Worm (Caenorhabditis elegans) whole organism, early embryonic: ENCODE data around the gene B0464.9.

Source experiments
- B0310.2 ChIP-seq: sonication (generic microtip); optimal IDR thresholded peaks from 2 replicates; lab custom pipeline; 2016; ENCODE audit warnings: mild to moderate bottlenecking, missing genetic modification characterization, missing compliant biosample characterization
- F13C5.2 ChIP-seq: sonication (generic microtip); optimal IDR thresholded peaks from 2 replicates; lab custom pipeline; 2017; ENCODE audit warnings: mild to moderate bottlenecking, missing genetic modification characterization, inconsistent platforms, missing compliant biosample characterization
- aly-1 ChIP-seq: sonication (generic microtip); optimal IDR thresholded peaks from 2 replicates; lab custom pipeline; 2016; ENCODE audit warnings: missing genetic modification characterization, missing compliant biosample characterization
- ama-1 ChIP-seq: fragments of 150-350 bp; optimal IDR thresholded peaks from 2 replicates; lab custom pipeline; 2014
- ceh-13 ChIP-seq: fragments of 200-800 bp; sonication (Bioruptor generic); optimal IDR thresholded peaks from 2 replicates; lab custom pipeline; 2018; ENCODE audit warnings: mild to moderate bottlenecking, missing genetic modification characterization, missing compliant biosample characterization
- ceh-36 ChIP-seq: sonication (generic microtip); optimal IDR thresholded peaks from 2 replicates; lab custom pipeline; 2016; ENCODE audit warnings: missing genetic modification characterization, inconsistent platforms, missing compliant biosample characterization
- ets-7 ChIP-seq: sonication (generic microtip); optimal IDR thresholded peaks from 2 replicates; lab custom pipeline; 2016; ENCODE audit warnings: missing genotype, missing genetic modification characterization, missing compliant biosample characterization
- flt-1 ChIP-seq: fragments of 200-800 bp; sonication (Bioruptor generic); IDR thresholded peaks from 2 replicates; pipeline ENCODE4 v1.3.6; 2022; ENCODE audit warnings: missing genetic modification characterization, missing compliant biosample characterization
- hmbx-1 ChIP-seq: sonication (generic microtip); optimal IDR thresholded peaks from 2 replicates; lab custom pipeline; 2016; ENCODE audit warnings: mild to moderate bottlenecking, missing genetic modification characterization, missing compliant biosample characterization
- hmg-4 ChIP-seq: fragments of 200-800 bp; sonication (Bioruptor generic); optimal IDR thresholded peaks from 2 replicates; lab custom pipeline; 2018; ENCODE audit warnings: mild to moderate bottlenecking, missing genetic modification characterization, missing compliant biosample characterization
- hnd-1 ChIP-seq: sonication (generic microtip); optimal IDR thresholded peaks from 2 replicates; lab custom pipeline; 2016; ENCODE audit warnings: missing genetic modification characterization, missing compliant biosample characterization
- pes-1 ChIP-seq: fragments of 200-800 bp; sonication (Bioruptor generic); IDR thresholded peaks from 2 replicates; pipeline ENCODE4 v1.3.6; 2022; ENCODE audit warnings: missing genetic modification reagents, missing genetic modification characterization, missing compliant biosample characterization
- scrt-1 ChIP-seq: fragments of 200-800 bp; sonication (Bioruptor generic); IDR thresholded peaks from 2 replicates; pipeline ENCODE4 v1.3.6; 2022; ENCODE audit warnings: missing genetic modification characterization, missing compliant biosample characterization
- sea-1 ChIP-seq: fragments of 200-800 bp; sonication (Bioruptor generic); conservative IDR thresholded peaks from 2 replicates; pipeline ENCODE4 v1.3.6; 2022; ENCODE audit warnings: missing genetic modification characterization, missing compliant biosample characterization
- tbx-11 ChIP-seq: fragments of 200-800 bp; sonication (Bioruptor generic); IDR thresholded peaks from 2 replicates; pipeline ENCODE4 v1.3.6; 2022; ENCODE audit warnings: missing genetic modification characterization, missing compliant biosample characterization
- tbx-37 ChIP-seq: fragments of 200-800 bp; sonication (Bioruptor generic); conservative IDR thresholded peaks from 2 replicates; pipeline ENCODE4 v1.3.6; 2022; ENCODE audit warnings: missing genetic modification reagents, missing genetic modification characterization, missing compliant biosample characterization
- tra-4 ChIP-seq: sonication (generic microtip); optimal IDR thresholded peaks from 2 replicates; lab custom pipeline; 2017; ENCODE audit warnings: missing genetic modification characterization, missing compliant biosample characterization

The B0464.9 gene

ce11 chrIII:9487454-9487853 lies 21.9 kb downstream of the B0464.9 start:
- TF ChIP-seq pes-1: no peak
- no peak for TF ChIP-seq ceh-13
- no peak for TF ChIP-seq flt-1 (GFP tag; lab: Robert Waterston, UW)
- no peak for TF ChIP-seq tra-4 (tag; lab: Kevin White, UChicago)
- no peak for TF ChIP-seq aly-1
- TF ChIP-seq F13C5.2 (tag; lab: Kevin White, UChicago): no peak

ce11 chrIII:9488027-9488426 lies 22.5 kb downstream of the B0464.9 start:
- TF ChIP-seq ama-1 (lab: Kevin White, UChicago): no peak
- no peak for TF ChIP-seq aly-1
- no peak for TF ChIP-seq ceh-36 (tag; lab: Kevin White, UChicago)
- no peak for TF ChIP-seq scrt-1
- no peak for TF ChIP-seq sea-1 (GFP tag; lab: Robert Waterston, UW)
- no peak for TF ChIP-seq tbx-37 (GFP tag; lab: Robert Waterston, UW)
- no peak for TF ChIP-seq flt-1 (GFP tag; lab: Robert Waterston, UW)
- no peak for TF ChIP-seq hmg-4 (GFP tag; lab: Kevin White, UChicago)
- TF ChIP-seq tra-4 (tag; lab: Kevin White, UChicago): no peak
- no peak for TF ChIP-seq pes-1
- no peak for TF ChIP-seq hnd-1 (tag; lab: Kevin White, UChicago)
- TF ChIP-seq F13C5.2 (tag; lab: Kevin White, UChicago): no peak
- no peak for TF ChIP-seq ceh-13
- no peak for TF ChIP-seq hmbx-1 (tag; lab: Kevin White, UChicago)

- no peak for TF ChIP-seq ceh-36 (tag; lab: Kevin White, UChicago)
- TF ChIP-seq aly-1: no peak
- TF ChIP-seq hmbx-1 (tag; lab: Kevin White, UChicago): no peak
- no peak for TF ChIP-seq ets-7 (tag; lab: Kevin White, UChicago)
- no peak for TF ChIP-seq tra-4 (tag; lab: Kevin White, UChicago)
- no peak for TF ChIP-seq pes-1
- no peak for TF ChIP-seq hnd-1 (tag; lab: Kevin White, UChicago)
- no peak for TF ChIP-seq F13C5.2 (tag; lab: Kevin White, UChicago)
Observed at ce11 chrIII:9488431-9488830, 22.9 kb downstream of the B0464.9 start, which contains the start of gene nlp-36. Gene nlp-36, plus strand, starts transcription at chrIII:9488731.

- TF ChIP-seq aly-1: no peak
- no peak for TF ChIP-seq ama-1 (lab: Kevin White, UChicago)
- TF ChIP-seq ceh-36 (tag; lab: Kevin White, UChicago): no peak
- no peak for TF ChIP-seq tra-4 (tag; lab: Kevin White, UChicago)
- TF ChIP-seq hmbx-1 (tag; lab: Kevin White, UChicago): no peak
- no peak for TF ChIP-seq hnd-1 (tag; lab: Kevin White, UChicago)
- no peak for TF ChIP-seq flt-1 (GFP tag; lab: Robert Waterston, UW)
- no peak for TF ChIP-seq tbx-37 (GFP tag; lab: Robert Waterston, UW)
- TF ChIP-seq sea-1 (GFP tag; lab: Robert Waterston, UW): no peak
- no peak for TF ChIP-seq scrt-1
- TF ChIP-seq F13C5.2 (tag; lab: Kevin White, UChicago): no peak
- TF ChIP-seq hmg-4 (GFP tag; lab: Kevin White, UChicago): no peak
- TF ChIP-seq ets-7 (tag; lab: Kevin White, UChicago): no peak
- no peak for TF ChIP-seq tbx-11 (GFP tag; lab: Robert Waterston, UW)
Observed at ce11 chrIII:9489798-9490197, 24.2 kb downstream of the B0464.9 start.

- no peak for TF ChIP-seq tbx-11 (GFP tag; lab: Robert Waterston, UW)
- no peak for TF ChIP-seq aly-1
- TF ChIP-seq tra-4 (tag; lab: Kevin White, UChicago): no peak
- TF ChIP-seq sea-1 (GFP tag; lab: Robert Waterston, UW): no peak
- no peak for TF ChIP-seq ama-1 (lab: Kevin White, UChicago)
- TF ChIP-seq B0310.2 (tag; lab: Kevin White, UChicago): no peak
- TF ChIP-seq pes-1: no peak
- TF ChIP-seq F13C5.2 (tag; lab: Kevin White, UChicago): no peak
- TF ChIP-seq hnd-1 (tag; lab: Kevin White, UChicago): no peak
- TF ChIP-seq hmg-4 (GFP tag; lab: Kevin White, UChicago): no peak
- no peak for TF ChIP-seq flt-1 (GFP tag; lab: Robert Waterston, UW)
- TF ChIP-seq ceh-13: no peak
- no peak for TF ChIP-seq tbx-37 (GFP tag; lab: Robert Waterston, UW)
- TF ChIP-seq ceh-36 (tag; lab: Kevin White, UChicago): no peak
- no peak for TF ChIP-seq ets-7 (tag; lab: Kevin White, UChicago)
- no peak for TF ChIP-seq scrt-1
- TF ChIP-seq hmbx-1 (tag; lab: Kevin White, UChicago): no peak
Observed at ce11 chrIII:9490783-9491547, 25.4 kb downstream of the B0464.9 start, which contains the start of the genes dars-1 and ctr-9. Gene dars-1, minus strand, starts transcription at chrIII:9491215. Gene ctr-9, plus strand, starts transcription at chrIII:9491396.

- TF ChIP-seq ama-1 (lab: Kevin White, UChicago) (no peak), ets-7 (tag; lab: Kevin White, UChicago) (no peak), flt-1 (GFP tag; lab: Robert Waterston, UW) (no peak), B0310.2 (tag; lab: Kevin White, UChicago) (no peak), scrt-1 (no peak), hmbx-1 (tag; lab: Kevin White, UChicago) (no peak), tbx-11 (GFP tag; lab: Robert Waterston, UW) (no peak), tra-4 (tag; lab: Kevin White, UChicago) (no peak), sea-1 (GFP tag; lab: Robert Waterston, UW) (no peak), hmg-4 (GFP tag; lab: Kevin White, UChicago) (no peak), pes-1 (no peak), tbx-37 (GFP tag; lab: Robert Waterston, UW) (no peak), hnd-1 (tag; lab: Kevin White, UChicago) (no peak)
Observed at ce11 chrIII:9494209-9494608, 28.6 kb downstream of the B0464.9 start.

ce11 chrIII:9496083-9496482 lies 30.5 kb downstream of the B0464.9 start:
- TF ChIP-seq ets-7 (tag; lab: Kevin White, UChicago) (no peak), B0310.2 (tag; lab: Kevin White, UChicago) (no peak), aly-1 (no peak), F13C5.2 (tag; lab: Kevin White, UChicago) (no peak), pes-1 (no peak), hnd-1 (tag; lab: Kevin White, UChicago) (no peak), ama-1 (lab: Kevin White, UChicago) (no peak), ceh-13 (no peak), tbx-11 (GFP tag; lab: Robert Waterston, UW) (no peak), hmbx-1 (tag; lab: Kevin White, UChicago) (no peak), tra-4 (tag; lab: Kevin White, UChicago) (no peak), scrt-1 (no peak), tbx-37 (GFP tag; lab: Robert Waterston, UW) (no peak)
